Worm (Caenorhabditis elegans): Measurements from ENCODE around the gene ggtb-1.

ggtb-1 gene

ce11 chrIII:7179538-7180301 is 46.2 kb downstream of the ggtb-1 start, which contains the start of the genes rps-14 and rpl-36 (continued):
- no peak for TF ChIP-seq sdz-38 (tag; optimal IDR thresholded peaks at IDR 0.05)
- peak; percentile 61 for TF ChIP-seq ceh-27 (GFP tag; optimal IDR thresholded peaks at IDR 0.05)
- peak; percentile 84 for TF ChIP-seq mcd-1 (GFP tag; IDR thresholded peaks at IDR 0.05)
- no peak for TF ChIP-seq hlh-26 (GFP tag; conservative IDR thresholded peaks at IDR 0.05)
- no peak for TF ChIP-seq rpc-1 (optimal IDR thresholded peaks at IDR 0.05)
- TF ChIP-seq rpc-1 (tag; optimal IDR thresholded peaks at IDR 0.05): no peak
- no peak for TF ChIP-seq dpl-1 (GFP tag; optimal IDR thresholded peaks at IDR 0.05)
- TF ChIP-seq aptf-3 (GFP tag; IDR thresholded peaks at IDR 0.05): no peak
- peak; percentile 13 for TF ChIP-seq lsl-1 (GFP tag; optimal IDR thresholded peaks at IDR 0.05)
- no peak for TF ChIP-seq ztf-22 (GFP tag; optimal IDR thresholded peaks at IDR 0.05)
- peak; percentile 82 for TF ChIP-seq tlf-1 (GFP tag; optimal IDR thresholded peaks at IDR 0.05)
- peak; percentile 70 for TF ChIP-seq madf-6 (GFP tag; IDR thresholded peaks at IDR 0.05)
- peak; percentile 29; the same call in 1 of the 2 replicates for TF ChIP-seq B0336.3 (GFP tag; IDR thresholded peaks at IDR 0.05)
- TF ChIP-seq hrde-1 (tag; optimal IDR thresholded peaks at IDR 0.05; ENCODE audit: borderline replicate concordance): no peak
- no peak for TF ChIP-seq ceh-58 (GFP tag; IDR thresholded peaks at IDR 0.05)
- no peak for TF ChIP-seq C17E4.6 (GFP tag; IDR thresholded peaks at IDR 0.05)
- TF ChIP-seq fkh-3 (tag; optimal IDR thresholded peaks at IDR 0.05): no peak
- TF ChIP-seq let-526 (GFP tag; IDR thresholded peaks at IDR 0.05): no peak
- no peak for TF ChIP-seq lin-26 (GFP tag; IDR thresholded peaks at IDR 0.05)
- TF ChIP-seq mes-4 (tag; optimal IDR thresholded peaks at IDR 0.05): no peak
- no peak for TF ChIP-seq ztf-25 (GFP tag; IDR thresholded peaks at IDR 0.05)
- TF ChIP-seq Y53G8AR.9 (GFP tag; conservative IDR thresholded peaks at IDR 0.05): 0 out of 2 replicates have a peak, but pooled peaks have one; percentile 28
- TF ChIP-seq F57C9.4 (tag; optimal IDR thresholded peaks at IDR 0.05): no peak
- peak; percentile 26 for TF ChIP-seq F49E8.2 (tag; optimal IDR thresholded peaks at IDR 0.05; ENCODE audit: insufficient read depth)
- peak; percentile 40 for TF ChIP-seq snpc-1.1 (tag; optimal IDR thresholded peaks at IDR 0.05; ENCODE audit: insufficient read depth)
- TF ChIP-seq nhr-80 (tag; optimal IDR thresholded peaks at IDR 0.05): no peak
- no peak for TF ChIP-seq chd-7 (tag; optimal IDR thresholded peaks at IDR 0.05)
- TF ChIP-seq aptf-2 (GFP tag; conservative IDR thresholded peaks at IDR 0.05): no peak
- peak; percentile 70 for TF ChIP-seq snpc-3.4 (tag; optimal IDR thresholded peaks at IDR 0.05)
- no peak for TF ChIP-seq hlh-12 (tag; optimal IDR thresholded peaks at IDR 0.05)
- no peak for TF ChIP-seq rec-8 (tag; optimal IDR thresholded peaks at IDR 0.05)
- peak; percentile 61 for TF ChIP-seq ceh-100 (GFP tag; IDR thresholded peaks at IDR 0.05)

- no peak for TF ChIP-seq attf-5 (GFP tag; optimal IDR thresholded peaks at IDR 0.05)
- TF ChIP-seq ztf-3 (GFP tag; optimal IDR thresholded peaks at IDR 0.05): no peak
- TF ChIP-seq K11D2.4 (GFP tag; IDR thresholded peaks at IDR 0.05): no peak
- TF ChIP-seq pha-4 (tag; optimal IDR thresholded peaks at IDR 0.05): no peak
- no peak for TF ChIP-seq fkh-3 (tag; optimal IDR thresholded peaks at IDR 0.05)
- no peak for TF ChIP-seq C06A6.2 (GFP tag; conservative IDR thresholded peaks at IDR 0.05)
- TF ChIP-seq F22D6.2 (tag; optimal IDR thresholded peaks at IDR 0.05): no peak
- no peak for TF ChIP-seq ama-1 (optimal IDR thresholded peaks at IDR 0.05)
- TF ChIP-seq ama-1 (GFP tag; optimal IDR thresholded peaks at IDR 0.05): peak in 1 of 2 experiments; percentile 73
- no peak for TF ChIP-seq nhr-80 (tag; optimal IDR thresholded peaks at IDR 0.05)
- no peak for TF ChIP-seq lin-40 (tag; optimal IDR thresholded peaks at IDR 0.05)
- TF ChIP-seq atf-7 (tag; optimal IDR thresholded peaks at IDR 0.05): no peak
- no peak; the same call in 1 of the 2 replicates for TF ChIP-seq D2030.7 (GFP tag; IDR thresholded peaks at IDR 0.05)
- TF ChIP-seq sea-2 (GFP tag; IDR thresholded peaks at IDR 0.05): no peak
- TF ChIP-seq ceh-79 (tag; optimal IDR thresholded peaks at IDR 0.05): no peak
- TF ChIP-seq K12H6.12 (tag; optimal IDR thresholded peaks at IDR 0.05): no peak
- TF ChIP-seq ceh-40 (GFP tag; IDR thresholded peaks at IDR 0.05): no peak
- TF ChIP-seq xnd-1 (tag; optimal IDR thresholded peaks at IDR 0.05): no peak
- TF ChIP-seq Y53G8AR.9 (GFP tag; conservative IDR thresholded peaks at IDR 0.05): peak; percentile 89
- 0 out of 2 replicates have a peak, but pooled peaks have one; percentile 65 for TF ChIP-seq F39B2.1 (GFP tag; IDR thresholded peaks at IDR 0.05)
- no peak for TF ChIP-seq aptf-2 (GFP tag; conservative IDR thresholded peaks at IDR 0.05)
These were observed 47.0 kb downstream of the ggtb-1 start, which contains the start of gene ndab-2 for ce11 chrIII:7180613-7181012. Gene ndab-2 (plus strand): TSS chrIII:7180752.
